Fruit fly (Drosophila melanogaster) whole organism, adult: ENCODE data around the gene CG12811.

Experiments
- CG11617 ChIP-seq: fragments of 200-800 bp; sonication (Bioruptor generic); optimal IDR thresholded peaks from 2 replicates; lab custom pipeline; 2017; ENCODE audit warnings: mild to moderate bottlenecking, missing biosample characterization, missing genetic modification reagents, missing genetic modification characterization
- Mnt ChIP-seq: fragments of 200-800 bp; sonication (Bioruptor generic); optimal IDR thresholded peaks from 2 replicates; lab custom pipeline; 2016; ENCODE audit warnings: missing biosample characterization, mild to moderate bottlenecking, missing genetic modification characterization
- kay ChIP-seq: fragments of 200-800 bp; sonication (Bioruptor generic); peaks from one replicate; lab custom pipeline; 2016; ENCODE audit warnings: missing biosample characterization, missing genetic modification characterization, borderline replicate concordance
- toe ChIP-seq: fragments of 200-800 bp; sonication (Bioruptor generic); optimal IDR thresholded peaks from 2 replicates; lab custom pipeline; 2016; ENCODE audit warnings: missing biosample characterization, missing genetic modification characterization

- TF ChIP-seq kay (GFP tag; lab: Kevin White, UChicago) (peak; percentile 95), Mnt (GFP tag; lab: Kevin White, UChicago) (no peak), toe (GFP tag; lab: Kevin White, UChicago) (no peak), CG11617 (GFP tag; lab: Kevin White, UChicago) (no peak)
Measured at dm6 chr3R:10091513-10091912, 42.9 kb upstream of the CG12811 start.
